Fruit fly (Drosophila melanogaster): ENCODE data around the gene CG6244.

Gene CG6244

dm6 chr3L:15825493-15826209 lies 17.5 kb downstream of the CG6244 start (continued):
- TF ChIP-seq CG6175 (GFP tag; IDR thresholded peaks at IDR 0.05) (no peak), Ets65A (GFP tag) (no peak), trem (tag; optimal IDR thresholded peaks at IDR 0.05) (no peak), Dip3 (GFP tag; optimal IDR thresholded peaks at IDR 0.05) (no peak), peb (GFP tag; IDR thresholded peaks at IDR 0.05) (no peak), CG8388 (GFP tag; optimal IDR thresholded peaks at IDR 0.05) (peak; percentile 0), BtbVII (GFP tag; optimal IDR thresholded peaks at IDR 0.05) (peak; percentile 35), pzg (GFP tag; optimal IDR thresholded peaks at IDR 0.05) (no peak), Hr39 (optimal IDR thresholded peaks at IDR 0.05) (no peak), HLH54F (GFP tag; optimal IDR thresholded peaks at IDR 0.05) (no peak), CG15696 (tag; optimal IDR thresholded peaks at IDR 0.05) (peak; percentile 7), CG11085 (GFP tag; IDR thresholded peaks at IDR 0.05) (no peak), Fer1 (GFP tag; optimal IDR thresholded peaks at IDR 0.05) (peak; percentile 65), CG6654 (GFP tag; optimal IDR thresholded peaks at IDR 0.05) (no peak), tna (GFP tag; IDR thresholded peaks at IDR 0.05; ENCODE audit: partially characterized antibody) (no peak), croc (GFP tag; conservative IDR thresholded peaks at IDR 0.05) (no peak), CG4854 (GFP tag; optimal IDR thresholded peaks at IDR 0.05) (no peak), CG14965 (GFP tag; optimal IDR thresholded peaks at IDR 0.05; ENCODE audit: borderline replicate concordance) (no peak), nerfin-2 (GFP tag; IDR thresholded peaks at IDR 0.05; ENCODE audit: partially characterized antibody) (no peak), so (GFP tag; IDR thresholded peaks at IDR 0.05) (peak; percentile 48; the same call in 1 of the 3 replicates), CG13287 (GFP tag; IDR thresholded peaks at IDR 0.05; ENCODE audit: partially characterized antibody) (no peak; the same call in 1 of the 2 replicates), bowl (GFP tag; IDR thresholded peaks at IDR 0.05) (peak; percentile 27; the same call in 1 of the 2 replicates), Taf1 (GFP tag; IDR thresholded peaks at IDR 0.05) (no peak), grn (GFP tag; optimal IDR thresholded peaks at IDR 0.05) (peak; percentile 35), Tbp (GFP tag; optimal IDR thresholded peaks at IDR 0.05) (no peak), sd (tag; optimal IDR thresholded peaks at IDR 0.05) (peak; percentile 60), Hand (GFP tag; optimal IDR thresholded peaks at IDR 0.05) (no peak), dmrt99B (tag; optimal IDR thresholded peaks at IDR 0.05) (peak; percentile 19), kay (GFP tag; optimal IDR thresholded peaks at IDR 0.05) (no peak), bsh (GFP tag; optimal IDR thresholded peaks at IDR 0.05) (peak in 1 of 2 experiments; percentile 22), pan (optimal IDR thresholded peaks at IDR 0.05) (no peak), pan (GFP tag; optimal IDR thresholded peaks at IDR 0.05 in 1 of 2, IDR thresholded peaks at IDR 0.05 in 1 of 2) (no peak), rib (GFP tag; IDR thresholded peaks at IDR 0.05) (peak; percentile 46; the same call in 1 of the 2 replicates), CG17912 (GFP tag; optimal IDR thresholded peaks at IDR 0.05) (no peak), zfh2 (GFP tag; optimal IDR thresholded peaks at IDR 0.05) (no peak), CG10543 (GFP tag; optimal IDR thresholded peaks at IDR 0.05) (no peak), ftz-f1 (GFP tag; optimal IDR thresholded peaks at IDR 0.05) (peak; percentile 43), Hmr (GFP tag; optimal IDR thresholded peaks at IDR 0.05) (peak; percentile 46), CG10979 (tag; optimal IDR thresholded peaks at IDR 0.05) (no peak), CG34422 (GFP tag; IDR thresholded peaks at IDR 0.05) (peak; percentile 44; the same call in 1 of the 3 replicates), CG7987 (GFP tag; optimal IDR thresholded peaks at IDR 0.05) (peak; percentile 35), sens (GFP tag) (peak; percentile 52), Med (GFP tag) (peak; percentile 69), sisA (GFP tag; IDR thresholded peaks at IDR 0.05) (no peak), CG8478 (optimal IDR thresholded peaks at IDR 0.05) (peak; percentile 89), CG43689 (GFP tag; IDR thresholded peaks at IDR 0.05) (no peak), CG2120 (GFP tag; optimal IDR thresholded peaks at IDR 0.05) (peak; percentile 29), onecut (GFP tag; IDR thresholded peaks at IDR 0.05) (peak; percentile 32; the same call in 1 of the 2 replicates), CG17568 (GFP tag; optimal IDR thresholded peaks at IDR 0.05) (peak; percentile 37), Optix (GFP tag; IDR thresholded peaks at IDR 0.05) (no peak), CrebB (tag; optimal IDR thresholded peaks at IDR 0.05) (peak; percentile 12)

Data from whole organism, embryonic.